Fruit fly (Drosophila melanogaster): ENCODE measurements around the gene CG15576.

- TF ChIP-seq psq (optimal IDR thresholded peaks at IDR 0.05) (no peak), EcR (GFP tag; optimal IDR thresholded peaks at IDR 0.05) (no peak), CG8478 (optimal IDR thresholded peaks at IDR 0.05) (no peak)
Measured at dm6 chrX:4268401-4268800, 15.8 kb upstream of the CG15576 start, which contains the start of gene CG15572.

All from whole organism.